4 worm cellular contexts compared by ENCODE assay signal in the genomic region with DNA sequence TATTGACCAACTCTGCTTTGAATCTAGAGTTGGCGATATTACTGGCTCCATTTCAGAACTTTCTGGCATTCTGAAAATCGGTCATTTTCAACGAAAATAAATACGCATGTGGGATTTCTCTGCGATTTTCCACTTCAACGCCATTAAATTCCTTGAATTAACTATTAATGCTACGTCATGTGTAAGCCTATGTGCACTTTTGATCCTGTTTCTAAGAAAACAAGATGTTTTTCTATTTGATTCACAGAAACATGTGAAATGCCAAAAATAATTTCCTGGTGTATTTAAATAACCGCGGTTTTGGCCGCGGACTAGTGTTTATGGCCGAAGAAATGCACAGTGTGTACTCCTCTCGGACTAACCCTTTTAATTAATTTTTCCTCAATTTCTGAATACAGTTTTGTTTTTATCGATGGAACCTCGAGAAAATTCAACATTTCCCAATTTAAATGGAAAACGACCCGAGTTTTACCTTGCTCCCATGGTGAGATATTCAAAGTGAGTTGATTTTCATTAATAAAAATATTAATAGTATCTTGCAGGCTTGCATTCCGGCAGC.
TF ChIP-seq lines count a peak whose summit lies in the region.

Gene C45G9.11 (minus strand): TSS at position 51 of the 559 bp plus-strand sequence.
Gene C45G9.2 (plus strand): TSS at position 392 of the 559 bp plus-strand sequence.

TF ChIP-seq in whole organism, L2 larva, 48 proteins besides CTCF, POLR2A, EP300 and RAD21 (continued from another document):
- TF ChIP-seq gmeb-1 (tag; optimal IDR thresholded peaks at IDR 0.05; lab: Kevin White, UChicago) = peak; percentile 94
- no peak for TF ChIP-seq sem-4 (tag; optimal IDR thresholded peaks at IDR 0.05; lab: Kevin White, UChicago)
- TF ChIP-seq unc-39 (tag; optimal IDR thresholded peaks at IDR 0.05; lab: Kevin White, UChicago) = no peak
- TF ChIP-seq Y55F3AM.14 (GFP tag; optimal IDR thresholded peaks at IDR 0.05; lab: Kevin White, UChicago) = no peak
- no peak for TF ChIP-seq ceh-82 (tag; optimal IDR thresholded peaks at IDR 0.05; lab: Kevin White, UChicago)
- TF ChIP-seq ztf-11 (tag; optimal IDR thresholded peaks at IDR 0.05; lab: Kevin White, UChicago) = no peak
- peak; percentile 20 for TF ChIP-seq nhr-129 (tag; optimal IDR thresholded peaks at IDR 0.05; lab: Kevin White, UChicago)
- no peak for TF ChIP-seq nhr-23 (tag; optimal IDR thresholded peaks at IDR 0.05; lab: Kevin White, UChicago)
- TF ChIP-seq lin-11 (tag; optimal IDR thresholded peaks at IDR 0.05; lab: Kevin White, UChicago) = peak; percentile 11

TF ChIP-seq in whole organism, L4 larva, 104 proteins besides CTCF, POLR2A, EP300 and RAD21 (continued from another document and continues in another):
- no peak for TF ChIP-seq ceh-28 (tag; optimal IDR thresholded peaks at IDR 0.05; lab: Kevin White, UChicago)
- no peak for TF ChIP-seq mep-1 (tag; optimal IDR thresholded peaks at IDR 0.05; lab: Kevin White, UChicago)
- TF ChIP-seq nhr-6 (tag; optimal IDR thresholded peaks at IDR 0.05; lab: Kevin White, UChicago) = peak; percentile 46
- 0 out of 2 replicates have a peak, but pooled peaks have one; percentile 12 for TF ChIP-seq ctbp-1 (GFP tag; IDR thresholded peaks at IDR 0.05; lab: Robert Waterston, UW)
- no peak for TF ChIP-seq zip-2 (tag; optimal IDR thresholded peaks at IDR 0.05; lab: Kevin White, UChicago)
- no peak for TF ChIP-seq mdl-1 (tag; optimal IDR thresholded peaks at IDR 0.05; lab: Kevin White, UChicago)
- no peak for TF ChIP-seq hlh-11 (tag; optimal IDR thresholded peaks at IDR 0.05; lab: Kevin White, UChicago)
- TF ChIP-seq madf-9 (GFP tag; conservative IDR thresholded peaks at IDR 0.05; lab: Robert Waterston, UW) = no peak; the same call in 1 of the 2 replicates
- no peak for TF ChIP-seq nhr-77 (tag; optimal IDR thresholded peaks at IDR 0.05; lab: Kevin White, UChicago)
- TF ChIP-seq mes-2 (tag; optimal IDR thresholded peaks at IDR 0.05; lab: Kevin White, UChicago; ENCODE audit: poor library complexity, severe bottlenecking) = peak; percentile 99
- no peak for TF ChIP-seq nhr-25 (tag; optimal IDR thresholded peaks at IDR 0.05; lab: Kevin White, UChicago; ENCODE audit: borderline replicate concordance, insufficient read depth)
- TF ChIP-seq dve-1 (tag; optimal IDR thresholded peaks at IDR 0.05; lab: Kevin White, UChicago; ENCODE audit: insufficient read depth) = no peak
- TF ChIP-seq hlh-30 (tag; optimal IDR thresholded peaks at IDR 0.05; lab: Kevin White, UChicago; ENCODE audit: insufficient read depth) = no peak
- no peak for TF ChIP-seq nhr-237 (tag; optimal IDR thresholded peaks at IDR 0.05; lab: Kevin White, UChicago)
- peak; percentile 70; the same call in 1 of the 2 replicates for TF ChIP-seq ceh-44 (GFP tag; IDR thresholded peaks at IDR 0.05; lab: Robert Waterston, UW)
- TF ChIP-seq pqm-1 (tag; optimal IDR thresholded peaks at IDR 0.05; lab: Kevin White, UChicago) = no peak
- peak in 1 of 2 experiments; percentile 84 for TF ChIP-seq hif-1 (tag; optimal IDR thresholded peaks at IDR 0.05; lab: Kevin White, UChicago)
- peak; percentile 44 for TF ChIP-seq T20F7.1 (GFP tag; optimal IDR thresholded peaks at IDR 0.05; lab: Kevin White, UChicago)
- TF ChIP-seq Y5F2A.4 (GFP tag; optimal IDR thresholded peaks at IDR 0.05; lab: Kevin White, UChicago) = no peak
- TF ChIP-seq madf-5 (GFP tag; IDR thresholded peaks at IDR 0.05; lab: Robert Waterston, UW) = no peak
- TF ChIP-seq Y75B8A.6 (GFP tag; IDR thresholded peaks at IDR 0.05; lab: Robert Waterston, UW) = no peak
- no peak for TF ChIP-seq hmg-1.1 (GFP tag; IDR thresholded peaks at IDR 0.05; lab: Robert Waterston, UW)
- TF ChIP-seq lin-13 (GFP tag; optimal IDR thresholded peaks at IDR 0.05; lab: Kevin White, UChicago) = peak; percentile 18
- TF ChIP-seq arid-1 (GFP tag; conservative IDR thresholded peaks at IDR 0.05; lab: Robert Waterston, UW) = no peak
- peak; percentile 24 for TF ChIP-seq ztf-7 (tag; optimal IDR thresholded peaks at IDR 0.05; lab: Kevin White, UChicago)
- no peak for TF ChIP-seq aly-2 (tag; optimal IDR thresholded peaks at IDR 0.05; lab: Kevin White, UChicago)
- no peak for TF ChIP-seq lin-1 (GFP tag; IDR thresholded peaks at IDR 0.05; lab: Robert Waterston, UW)
- no peak for TF ChIP-seq spr-3 (GFP tag; optimal IDR thresholded peaks at IDR 0.05; lab: Kevin White, UChicago)
- no peak for TF ChIP-seq dmd-8 (GFP tag; IDR thresholded peaks at IDR 0.05; lab: Robert Waterston, UW)
- no peak for TF ChIP-seq lsy-2 (tag; optimal IDR thresholded peaks at IDR 0.05; lab: Kevin White, UChicago)
- peak; percentile 41 for TF ChIP-seq F37D6.2 (tag; optimal IDR thresholded peaks at IDR 0.05; lab: Kevin White, UChicago)
- no peak for TF ChIP-seq unc-39 (tag; optimal IDR thresholded peaks at IDR 0.05; lab: Kevin White, UChicago)
- TF ChIP-seq zfp-2 (tag; optimal IDR thresholded peaks at IDR 0.05; lab: Kevin White, UChicago) = no peak
- TF ChIP-seq nhr-42 (GFP tag; IDR thresholded peaks at IDR 0.05; lab: Robert Waterston, UW) = no peak
- TF ChIP-seq tra-1 (GFP tag; IDR thresholded peaks at IDR 0.05; lab: Robert Waterston, UW) = no peak
- TF ChIP-seq ceh-32 (tag; optimal IDR thresholded peaks at IDR 0.05; lab: Kevin White, UChicago; ENCODE audit: poor library complexity) = no peak
- no peak for TF ChIP-seq ceh-82 (tag; optimal IDR thresholded peaks at IDR 0.05; lab: Kevin White, UChicago)
- peak; percentile 84 for TF ChIP-seq dmd-9 (GFP tag; IDR thresholded peaks at IDR 0.05; lab: Robert Waterston, UW)

TF ChIP-seq in whole organism, late embryonic, 69 proteins besides CTCF, POLR2A, EP300 and RAD21 (continued from another document and continues in another):
- TF ChIP-seq che-1 (tag; optimal IDR thresholded peaks at IDR 0.05; lab: Kevin White, UChicago) (no peak), gmeb-2 (tag; optimal IDR thresholded peaks at IDR 0.05; lab: Kevin White, UChicago) (no peak), ceh-18 (tag; optimal IDR thresholded peaks at IDR 0.05; lab: Kevin White, UChicago) (no peak), ref-2 (tag; optimal IDR thresholded peaks at IDR 0.05; lab: Kevin White, UChicago) (peak; percentile 81), K09A11.1 (tag; optimal IDR thresholded peaks at IDR 0.05; lab: Kevin White, UChicago; ENCODE audit: insufficient read depth) (no peak), pha-4 (tag; optimal IDR thresholded peaks at IDR 0.05; lab: Kevin White, UChicago) (no peak), ceh-14 (tag; optimal IDR thresholded peaks at IDR 0.05; lab: Kevin White, UChicago) (peak; percentile 59), ceh-24 (tag; optimal IDR thresholded peaks at IDR 0.05; lab: Kevin White, UChicago) (no peak), tbx-2 (tag; optimal IDR thresholded peaks at IDR 0.05; lab: Kevin White, UChicago) (peak; percentile 85), pha-2 (tag; optimal IDR thresholded peaks at IDR 0.05; lab: Kevin White, UChicago) (no peak), ahr-1 (tag; optimal IDR thresholded peaks at IDR 0.05; lab: Kevin White, UChicago) (peak; percentile 60), unc-55 (GFP tag; optimal IDR thresholded peaks at IDR 0.05; lab: Kevin White, UChicago) (no peak), Y22D7AL.16 (tag; optimal IDR thresholded peaks at IDR 0.05; lab: Kevin White, UChicago) (no peak), pag-3 (tag; optimal IDR thresholded peaks at IDR 0.05; lab: Kevin White, UChicago; ENCODE audit: borderline replicate concordance) (no peak), ceh-22 (tag; optimal IDR thresholded peaks at IDR 0.05; lab: Kevin White, UChicago) (no peak), unc-42 (tag; optimal IDR thresholded peaks at IDR 0.05; lab: Kevin White, UChicago) (peak; percentile 74), ztf-16 (tag; optimal IDR thresholded peaks at IDR 0.05; lab: Kevin White, UChicago) (peak; percentile 8), ceh-2 (tag; optimal IDR thresholded peaks at IDR 0.05; lab: Kevin White, UChicago) (peak; percentile 91), syd-9 (tag; optimal IDR thresholded peaks at IDR 0.05; lab: Kevin White, UChicago) (peak; percentile 44), madf-2 (tag; optimal IDR thresholded peaks at IDR 0.05; lab: Kevin White, UChicago) (no peak), hlh-13 (GFP tag; optimal IDR thresholded peaks at IDR 0.05; lab: Kevin White, UChicago) (no peak), pqm-1 (tag; optimal IDR thresholded peaks at IDR 0.05; lab: Kevin White, UChicago) (peak; percentile 57), fkh-6 (tag; optimal IDR thresholded peaks at IDR 0.05; lab: Kevin White, UChicago) (no peak), ama-1 (optimal IDR thresholded peaks at IDR 0.05; lab: Kevin White, UChicago) (no peak), npax-4 (tag; optimal IDR thresholded peaks at IDR 0.05; lab: Kevin White, UChicago) (no peak), T23F11.4 (GFP tag; optimal IDR thresholded peaks at IDR 0.05; lab: Kevin White, UChicago) (no peak), ceh-48 (tag; optimal IDR thresholded peaks at IDR 0.05; lab: Kevin White, UChicago) (no peak), rnt-1 (tag; optimal IDR thresholded peaks at IDR 0.05; lab: Kevin White, UChicago) (peak; percentile 74), ceh-31 (tag; optimal IDR thresholded peaks at IDR 0.05; lab: Kevin White, UChicago) (peak; percentile 96), sox-4 (tag; optimal IDR thresholded peaks at IDR 0.05; lab: Kevin White, UChicago) (no peak), ceh-34 (tag; optimal IDR thresholded peaks at IDR 0.05; lab: Kevin White, UChicago) (peak; percentile 47), ceh-30 (tag; optimal IDR thresholded peaks at IDR 0.05; lab: Kevin White, UChicago) (no peak), odd-2 (tag; optimal IDR thresholded peaks at IDR 0.05; lab: Kevin White, UChicago) (no peak), hlh-6 (tag; optimal IDR thresholded peaks at IDR 0.05; lab: Kevin White, UChicago) (no peak), lin-11 (tag; optimal IDR thresholded peaks at IDR 0.05; lab: Kevin White, UChicago) (no peak), elt-4 (tag; optimal IDR thresholded peaks at IDR 0.05; lab: Kevin White, UChicago) (no peak), eyg-1 (tag; optimal IDR thresholded peaks at IDR 0.05; lab: Kevin White, UChicago) (no peak), unc-3 (GFP tag; conservative IDR thresholded peaks at IDR 0.05; lab: Robert Waterston, UW) (no peak), unc-3 (tag; optimal IDR thresholded peaks at IDR 0.05; lab: Kevin White, UChicago) (no peak), mec-3 (tag; optimal IDR thresholded peaks at IDR 0.05; lab: Kevin White, UChicago; ENCODE audit: borderline replicate concordance) (peak; percentile 68), ets-4 (tag; optimal IDR thresholded peaks at IDR 0.05; lab: Kevin White, UChicago) (peak; percentile 99), ceh-6 (GFP tag; optimal IDR thresholded peaks at IDR 0.05; lab: Kevin White, UChicago) (no peak), ceh-45 (GFP tag; IDR thresholded peaks at IDR 0.05; lab: Robert Waterston, UW) (no peak)

TF ChIP-seq in whole organism, mixed stage, embryonic, 35 proteins besides CTCF, POLR2A, EP300 and RAD21 (continued from another document):
- TF ChIP-seq sptf-1 (tag; optimal IDR thresholded peaks at IDR 0.05; lab: Kevin White, UChicago) (no peak), bed-3 (GFP tag; optimal IDR thresholded peaks at IDR 0.05; lab: Kevin White, UChicago) (no peak), drap-1 (GFP tag; optimal IDR thresholded peaks at IDR 0.05; lab: Kevin White, UChicago) (no peak), tbx-8 (GFP tag; optimal IDR thresholded peaks at IDR 0.05; lab: Kevin White, UChicago) (no peak), unc-120 (tag; optimal IDR thresholded peaks at IDR 0.05; lab: Kevin White, UChicago; ENCODE audit: poor library complexity, severe bottlenecking) (no peak), mep-1 (tag; optimal IDR thresholded peaks at IDR 0.05; lab: Kevin White, UChicago) (peak; percentile 59)
